Fruit fly (Drosophila melanogaster) whole organism, wandering third instar larva: Measurements from ENCODE around the gene CG44437.

Experiments
- CG32264 ChIP-seq: fragments of 200-800 bp; sonication (Bioruptor generic); optimal IDR thresholded peaks from 2 replicates; lab custom pipeline; 2016; ENCODE audit warnings: missing biosample characterization, missing genetic modification characterization
- CrebA ChIP-seq: fragments of 200-800 bp; sonication (Bioruptor generic); optimal IDR thresholded peaks from 2 replicates; lab custom pipeline; 2016; ENCODE audit warnings: missing biosample characterization, mild to moderate bottlenecking, missing genetic modification characterization, borderline replicate concordance
- Dfd ChIP-seq: fragments of >200 bp; optimal IDR thresholded peaks from 2 replicates; lab custom pipeline; 2017; ENCODE audit warnings: missing biosample characterization, missing genetic modification characterization
- Dif ChIP-seq: fragments of 200-275, 200-300 bp; sonication (Bioruptor generic); optimal IDR thresholded peaks from 2 replicates; lab custom pipeline; 2018; ENCODE audit warnings: missing biosample characterization, missing genetic modification characterization; ENCODE audit not compliant: partially characterized antibody
- GATAd ChIP-seq: sonication (Bioruptor generic); optimal IDR thresholded peaks from 2 replicates; lab custom pipeline; 2016; ENCODE audit warnings: missing biosample characterization, missing genetic modification characterization
- HLH106 ChIP-seq: fragments of 200-800 bp; optimal IDR thresholded peaks from 3 replicates; lab custom pipeline; 2019; ENCODE audit warnings: missing biosample characterization, mild to moderate bottlenecking, missing genetic modification characterization, moderate library complexity
- Hnf4 ChIP-seq: fragments of 200-800 bp; sonication (Bioruptor generic); optimal IDR thresholded peaks from 2 replicates; lab custom pipeline; 2016; ENCODE audit warnings: missing biosample characterization, mild to moderate bottlenecking, missing genetic modification characterization
- Hr83 ChIP-seq: fragments of 200-300 bp; sonication (Bioruptor generic); optimal IDR thresholded peaks from 2 replicates; lab custom pipeline; 2016; ENCODE audit warnings: missing biosample characterization, mild to moderate bottlenecking, missing genetic modification characterization, moderate library complexity; ENCODE audit not compliant: poor library complexity, severe bottlenecking
- Myc ChIP-seq: fragments of >200 bp; optimal IDR thresholded peaks from 2 replicates; lab custom pipeline; 2017
- N ChIP-seq: fragments of >200 bp; optimal IDR thresholded peaks from 2 replicates; lab custom pipeline; 2018; ENCODE audit warnings: missing biosample characterization, missing external identifiers, missing genetic modification characterization
- Rel ChIP-seq, 2 experiments: fragments of 200-800 bp; sonication (Bioruptor generic) in 1 of 2; optimal IDR thresholded peaks; 2 replicates in 1 of 2; 3 replicates in 1 of 2; lab custom pipeline; 2016 to 2019; ENCODE audit warnings: mild to moderate bottlenecking in 2 of 2, missing biosample characterization in 2 of 2, missing genetic modification characterization in 2 of 2, moderate library complexity in 1 of 2
- Sp1 ChIP-seq: fragments of 200-800 bp; sonication (Bioruptor generic); optimal IDR thresholded peaks from 3 replicates; lab custom pipeline; 2019; ENCODE audit warnings: missing biosample characterization, mild to moderate bottlenecking, missing genetic modification characterization, moderate library complexity
- Vsx2 ChIP-seq: fragments of 200-300, 225-300 bp; sonication (Bioruptor generic); optimal IDR thresholded peaks from 2 replicates; lab custom pipeline; 2018; ENCODE audit warnings: missing biosample characterization, missing genetic modification characterization; ENCODE audit not compliant: partially characterized antibody
- br ChIP-seq: fragments of 200-800 bp; sonication (Bioruptor generic); optimal IDR thresholded peaks from 2 replicates; lab custom pipeline; 2016; ENCODE audit warnings: missing biosample characterization, missing genetic modification characterization
- brk ChIP-seq: fragments of 200-800 bp; sonication (Bioruptor generic); optimal IDR thresholded peaks from 2 replicates; lab custom pipeline; 2016; ENCODE audit warnings: missing biosample characterization, mild to moderate bottlenecking, missing genetic modification characterization
- dsf ChIP-seq: sonication (Bioruptor generic); optimal IDR thresholded peaks from 2 replicates; lab custom pipeline; 2016; ENCODE audit warnings: missing biosample characterization, missing genetic modification characterization, borderline replicate concordance
- ey ChIP-seq: fragments of 200-800 bp; sonication (Bioruptor generic); optimal IDR thresholded peaks from 2 replicates; lab custom pipeline; 2016; ENCODE audit warnings: missing biosample characterization, missing genetic modification characterization
- foxo ChIP-seq, 2 experiments: fragments of 200-800 bp; sonication (Bioruptor generic); optimal IDR thresholded peaks; 2 replicates in 1 of 2; 3 replicates in 1 of 2; lab custom pipeline; 2016 to 2017; ENCODE audit warnings: missing biosample characterization in 2 of 2, missing genetic modification characterization in 2 of 2
- fru ChIP-seq: fragments of 200-800 bp; sonication (Bioruptor generic); optimal IDR thresholded peaks from 3 replicates; lab custom pipeline; 2016; ENCODE audit warnings: missing biosample characterization, mild to moderate bottlenecking, missing genetic modification characterization
- h ChIP-seq: fragments of 200-800 bp; sonication (Bioruptor generic); optimal IDR thresholded peaks from 3 replicates; lab custom pipeline; 2016; ENCODE audit warnings: missing biosample characterization, mild to moderate bottlenecking, missing genetic modification characterization
- jim ChIP-seq: fragments of 175-275, 200-325 bp; sonication (Bioruptor generic); optimal IDR thresholded peaks from 2 replicates; lab custom pipeline; 2016; ENCODE audit warnings: missing biosample characterization, mild to moderate bottlenecking, missing genetic modification characterization
- pan ChIP-seq: fragments of >200 bp; optimal IDR thresholded peaks from 2 replicates; lab custom pipeline; 2017
- psq ChIP-seq: fragments of 200-800 bp; sonication (Bioruptor generic); optimal IDR thresholded peaks from 3 replicates; lab custom pipeline; 2017; ENCODE audit warnings: missing biosample characterization, mild to moderate bottlenecking, missing genetic modification characterization, moderate library complexity
- rgr ChIP-seq: fragments of 200-800 bp; sonication (Bioruptor generic); optimal IDR thresholded peaks from 3 replicates; lab custom pipeline; 2016; ENCODE audit warnings: missing biosample characterization, mild to moderate bottlenecking, missing genetic modification characterization
- sage ChIP-seq: fragments of 200-800 bp; sonication (Bioruptor generic); optimal IDR thresholded peaks from 2 replicates; lab custom pipeline; 2016; ENCODE audit warnings: missing biosample characterization, mild to moderate bottlenecking, missing genetic modification characterization
- tai ChIP-seq: sonication (Bioruptor generic); optimal IDR thresholded peaks from 2 replicates; lab custom pipeline; 2016; ENCODE audit warnings: missing biosample characterization, missing genetic modification characterization
- usp ChIP-seq: fragments of >200 bp; optimal IDR thresholded peaks from 2 replicates; lab custom pipeline; 2017; ENCODE audit warnings: missing biosample characterization, missing genetic modification characterization
- woc ChIP-seq: sonication (Bioruptor generic); optimal IDR thresholded peaks from 2 replicates; lab custom pipeline; 2016; ENCODE audit warnings: missing biosample characterization, mild to moderate bottlenecking, missing genetic modification characterization

Gene CG44437

DNA sequence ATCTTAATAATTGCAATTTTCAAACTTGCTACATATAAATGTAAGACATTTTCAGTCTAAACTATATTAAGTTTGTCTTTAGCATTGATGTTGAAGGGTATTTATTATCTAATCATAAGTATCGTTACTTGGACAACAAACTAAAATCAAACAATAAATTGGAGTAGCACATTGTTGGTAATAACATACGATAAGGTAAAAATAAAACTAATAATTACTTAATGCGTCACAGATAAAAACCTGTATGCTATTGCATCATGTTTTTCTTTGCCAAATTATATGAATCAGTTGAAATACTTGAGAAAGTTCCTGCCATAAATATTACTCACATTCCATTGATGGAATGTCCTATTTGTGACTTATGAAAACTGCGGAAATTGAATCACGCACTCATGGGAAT is 38.8 kb upstream of the CG44437 start:
- peak; percentile 20 for TF ChIP-seq woc (GFP tag; lab: Kevin White, UChicago)
- TF ChIP-seq HLH106 (tag; lab: Kevin White, UChicago): no peak
- TF ChIP-seq, all 38 proteins: peak for 1

DNA sequence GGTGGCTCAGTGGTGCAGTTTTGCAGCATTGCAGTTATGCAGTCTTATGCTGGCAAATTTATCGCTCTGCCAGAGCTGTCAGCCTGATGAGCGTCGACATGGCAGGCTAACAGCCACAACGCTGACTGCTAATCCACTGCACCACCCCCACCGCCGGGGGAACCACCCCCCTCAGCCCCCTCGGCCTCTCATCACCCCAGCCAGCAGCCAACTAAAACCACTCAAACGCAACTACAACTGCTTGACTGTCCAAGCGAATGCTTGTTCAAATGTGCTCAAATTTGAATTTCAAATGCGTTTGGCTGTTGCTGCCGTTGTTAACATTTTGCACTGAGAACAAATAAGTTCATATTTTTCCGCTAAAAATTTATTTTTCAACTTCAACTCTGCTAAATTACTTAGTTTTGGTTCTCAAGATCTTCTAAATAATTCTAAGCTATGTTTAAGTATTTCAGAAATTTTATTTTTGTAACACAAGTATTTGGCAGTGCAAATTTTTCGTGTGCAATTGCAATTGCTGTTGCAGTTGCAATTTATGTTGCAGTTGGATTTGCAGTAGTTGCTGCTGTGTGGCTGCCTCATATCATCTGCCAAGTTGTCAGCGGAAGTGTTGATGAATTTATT is 36.3 kb upstream of the CG44437 start:
- TF ChIP-seq foxo (GFP tag; optimal IDR thresholded peaks at IDR 0.05; lab: Kevin White, UChicago) (peak in 1 of 2 experiments; percentile 49), rgr (GFP tag; lab: Kevin White, UChicago) (peak; percentile 56), Myc (lab: Kevin White, UChicago) (no peak), h (peak; percentile 59), Dfd (GFP tag; lab: Kevin White, UChicago) (peak; percentile 99), pan (lab: Kevin White, UChicago) (no peak), br (GFP tag; lab: Kevin White, UChicago) (peak; percentile 2), psq (GFP tag; lab: Kevin White, UChicago) (peak; percentile 19), ey (GFP tag; lab: Kevin White, UChicago) (peak; percentile 48), fru (peak; percentile 40), HLH106 (tag; lab: Kevin White, UChicago) (peak; percentile 58), Sp1 (peak; percentile 60), tai (GFP tag; lab: Kevin White, UChicago) (peak; percentile 1), woc (GFP tag; lab: Kevin White, UChicago) (no peak)
- TF ChIP-seq, all 38 proteins: peak for 11

DNA sequence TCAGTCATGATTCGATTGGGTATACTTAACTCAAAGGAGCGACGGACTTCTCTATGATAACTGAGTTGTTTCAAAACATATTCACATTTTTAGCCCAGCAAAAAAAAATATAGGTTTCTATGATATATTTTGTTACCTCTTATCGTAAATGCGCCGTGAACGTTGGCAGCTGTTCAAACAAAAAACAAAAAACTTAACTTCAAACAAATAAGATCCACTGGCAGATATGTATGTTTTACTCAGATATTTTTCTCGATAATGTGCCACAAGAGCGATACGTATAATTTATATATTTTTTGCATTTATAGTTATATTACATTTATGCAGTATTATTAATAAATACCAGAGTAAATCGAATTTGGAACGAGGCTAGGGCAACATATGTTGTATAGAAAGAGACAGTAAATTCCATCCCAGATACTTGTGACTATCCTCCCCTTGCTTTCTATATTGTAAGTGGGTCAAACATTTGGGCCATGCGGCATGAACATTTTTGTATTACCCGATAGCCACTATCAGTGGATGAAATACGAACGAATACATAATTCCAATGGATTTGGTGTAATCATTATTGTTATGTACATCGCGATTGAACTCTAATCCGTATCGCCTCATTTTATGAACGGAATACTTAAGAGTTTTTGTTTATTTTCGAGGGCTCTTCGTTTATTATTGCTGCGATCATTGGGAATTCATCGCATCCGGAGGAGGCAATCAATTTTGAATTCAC is 34.6 kb upstream of the CG44437 start, which contains the start of gene CG32639:
Gene CG32639, minus strand, starts transcription at position 51 of the 730 bp plus-strand sequence.
- no peak for TF ChIP-seq psq (GFP tag; lab: Kevin White, UChicago)
- TF ChIP-seq h: no peak
- no peak for TF ChIP-seq CG32264 (GFP tag; lab: Kevin White, UChicago)
- TF ChIP-seq br (GFP tag; lab: Kevin White, UChicago): no peak
- TF ChIP-seq Hr83: no peak
- no peak for TF ChIP-seq brk (GFP tag; lab: Kevin White, UChicago)
- TF ChIP-seq usp: no peak
- TF ChIP-seq CrebA: no peak
- TF ChIP-seq dsf (GFP tag; lab: Kevin White, UChicago): no peak
- TF ChIP-seq Vsx2 (GFP tag; lab: Kevin White, UChicago): no peak
- TF ChIP-seq Hnf4 (GFP tag; lab: Kevin White, UChicago): no peak
- TF ChIP-seq sage (GFP tag; lab: Kevin White, UChicago): no peak
- TF ChIP-seq Dif (GFP tag; lab: Kevin White, UChicago): no peak
- no peak for TF ChIP-seq N (GFP tag; lab: Kevin White, UChicago)
- TF ChIP-seq foxo (GFP tag; optimal IDR thresholded peaks at IDR 0.05; lab: Kevin White, UChicago): no peak
- no peak for TF ChIP-seq Sp1
- TF ChIP-seq, all 38 proteins: peak for 0

DNA sequence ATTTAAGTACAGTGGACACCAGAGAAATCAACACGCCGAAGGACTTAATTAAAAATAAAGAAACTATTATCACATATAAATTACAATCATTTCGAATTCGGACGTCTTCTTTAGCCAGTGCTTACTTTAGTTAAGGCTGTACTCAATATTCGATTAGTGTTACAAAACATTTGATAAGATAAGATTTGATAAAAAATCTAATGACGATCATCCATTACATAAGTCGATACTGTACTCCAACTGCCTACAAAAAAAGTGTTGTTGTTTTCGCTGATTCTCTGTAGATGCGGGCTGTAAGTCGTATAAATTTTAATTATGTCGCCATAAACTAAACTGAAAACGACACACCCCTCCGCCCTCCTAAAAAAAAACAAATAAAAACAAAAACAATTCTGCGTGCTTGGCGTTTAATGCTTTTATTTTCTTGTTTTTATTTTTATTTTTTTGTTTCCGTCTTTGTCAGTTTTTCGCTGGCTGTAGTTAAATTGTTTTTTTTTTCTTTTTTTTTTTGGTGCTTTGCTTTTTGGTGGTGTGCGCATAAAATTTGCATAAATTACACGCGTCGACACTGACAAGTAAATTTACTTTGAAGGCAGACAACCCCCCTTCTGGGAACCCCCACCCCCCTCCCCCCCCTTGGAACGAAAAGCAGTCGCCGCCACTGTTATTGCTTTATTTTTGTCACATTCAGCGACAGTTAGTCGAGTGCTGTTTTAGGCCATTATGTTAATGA is 32.8 kb upstream of the CG44437 start:
- TF ChIP-seq CrebA (no peak), Rel (GFP tag; optimal IDR thresholded peaks at IDR 0.05; lab: Kevin White, UChicago) (no peak), Rel (tag; optimal IDR thresholded peaks at IDR 0.05; lab: Kevin White, UChicago) (peak; percentile 32), jim (GFP tag; lab: Kevin White, UChicago) (peak; percentile 41), pan (lab: Kevin White, UChicago) (no peak), Sp1 (peak; percentile 32), brk (GFP tag; lab: Kevin White, UChicago) (no peak), dsf (GFP tag; lab: Kevin White, UChicago) (no peak), GATAd (no peak), psq (GFP tag; lab: Kevin White, UChicago) (peak; percentile 11), woc (GFP tag; lab: Kevin White, UChicago) (no peak)
